ENCODE assay signal across 6 worm cellular contexts in the genomic region with DNA sequence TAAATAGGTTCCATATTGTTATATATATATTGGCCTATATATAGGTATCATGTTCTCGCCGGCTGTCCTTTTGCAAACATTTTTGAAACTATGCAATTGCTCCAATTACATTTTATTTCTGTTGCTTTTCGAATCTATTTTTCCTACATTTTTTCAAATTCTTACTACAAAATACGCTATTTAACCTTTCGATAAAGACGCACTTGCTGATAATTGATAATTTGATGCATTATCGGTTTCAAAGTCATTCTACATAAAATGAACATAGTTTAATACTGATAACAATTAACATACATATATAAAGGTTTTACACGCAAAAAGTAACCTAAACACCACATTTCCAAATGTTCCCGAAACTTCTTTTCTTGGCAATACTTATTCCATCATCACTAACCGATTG.
A peak's percentile ranks its signal among the peaks of the same experiment; 100 is the strongest.
TF ChIP-seq lines count a peak whose summit lies in the region.

A gene (plus strand): TSS at position 81 of the 400 bp plus-strand sequence.

TF ChIP-seq in whole organism, L1 larva, 84 proteins besides CTCF, POLR2A, EP300 and RAD21:
- TF ChIP-seq elt-2 (tag; optimal IDR thresholded peaks at IDR 0.05; lab: Kevin White, UChicago) (peak; percentile 54), tlp-1 (tag; optimal IDR thresholded peaks at IDR 0.05; lab: Kevin White, UChicago) (peak; percentile 14), nhr-20 (tag; optimal IDR thresholded peaks at IDR 0.05; lab: Kevin White, UChicago) (no peak)

TF ChIP-seq in whole organism, L2 larva, 48 proteins besides CTCF, POLR2A, EP300 and RAD21:
- TF ChIP-seq fos-1 (tag; optimal IDR thresholded peaks at IDR 0.05; lab: Kevin White, UChicago) (peak; percentile 72), lin-13 (GFP tag; optimal IDR thresholded peaks at IDR 0.05; lab: Kevin White, UChicago) (no peak)

TF ChIP-seq in whole organism, L3 larva, 47 proteins besides CTCF, POLR2A, EP300 and RAD21:
- TF ChIP-seq pqm-1 (tag; optimal IDR thresholded peaks at IDR 0.05; lab: Kevin White, UChicago) (peak; percentile 51), elt-2 (tag; optimal IDR thresholded peaks at IDR 0.05; lab: Kevin White, UChicago) (peak; percentile 50), ztf-4 (tag; optimal IDR thresholded peaks at IDR 0.05; lab: Kevin White, UChicago) (no peak)

TF ChIP-seq in whole organism, L4 larva, 104 proteins besides CTCF, POLR2A, EP300 and RAD21:
- TF ChIP-seq nhr-28 (tag; optimal IDR thresholded peaks at IDR 0.05; lab: Kevin White, UChicago) (peak; percentile 94), lir-3 (tag; optimal IDR thresholded peaks at IDR 0.05; lab: Kevin White, UChicago) (no peak), mep-1 (tag; optimal IDR thresholded peaks at IDR 0.05; lab: Kevin White, UChicago) (no peak), ceh-62 (tag; optimal IDR thresholded peaks at IDR 0.05; lab: Kevin White, UChicago) (no peak), unc-62 (GFP tag; optimal IDR thresholded peaks at IDR 0.05 in 1 of 2; lab: Kevin White, UChicago) (no peak), unc-62 (tag; optimal IDR thresholded peaks at IDR 0.05; lab: Kevin White, UChicago) (no peak), daf-12 (tag; optimal IDR thresholded peaks at IDR 0.05; lab: Kevin White, UChicago) (no peak), hlh-11 (tag; optimal IDR thresholded peaks at IDR 0.05; lab: Kevin White, UChicago) (no peak), daf-8 (GFP tag; IDR thresholded peaks at IDR 0.05; lab: Robert Waterston, UW) (no peak), nhr-42 (GFP tag; IDR thresholded peaks at IDR 0.05; lab: Robert Waterston, UW) (no peak), nhr-41 (GFP tag; IDR thresholded peaks at IDR 0.05; lab: Robert Waterston, UW) (no peak), ceh-44 (GFP tag; IDR thresholded peaks at IDR 0.05; lab: Robert Waterston, UW) (no peak), jun-1 (tag; optimal IDR thresholded peaks at IDR 0.05; lab: Kevin White, UChicago) (no peak), mes-2 (tag; optimal IDR thresholded peaks at IDR 0.05; lab: Kevin White, UChicago; ENCODE audit: poor library complexity, severe bottlenecking) (no peak), pqm-1 (tag; optimal IDR thresholded peaks at IDR 0.05; lab: Kevin White, UChicago) (peak; percentile 77), unc-130 (GFP tag; optimal IDR thresholded peaks at IDR 0.05; lab: Kevin White, UChicago) (no peak), ctbp-1 (GFP tag; IDR thresholded peaks at IDR 0.05; lab: Robert Waterston, UW) (no peak), R02D3.7 (tag; optimal IDR thresholded peaks at IDR 0.05; lab: Kevin White, UChicago) (no peak)

TF ChIP-seq in whole organism, late embryonic, 69 proteins besides CTCF, POLR2A, EP300 and RAD21:
- TF ChIP-seq dve-1 (tag; optimal IDR thresholded peaks at IDR 0.05; lab: Kevin White, UChicago) (no peak), pag-3 (tag; optimal IDR thresholded peaks at IDR 0.05; lab: Kevin White, UChicago; ENCODE audit: borderline replicate concordance) (no peak), elt-2 (tag; optimal IDR thresholded peaks at IDR 0.05; lab: Kevin White, UChicago) (peak; percentile 55)

TF ChIP-seq in whole organism, young adult, 124 proteins besides CTCF, POLR2A, EP300 and RAD21:
- TF ChIP-seq nhr-80 (tag; optimal IDR thresholded peaks at IDR 0.05; lab: Kevin White, UChicago) (peak; percentile 56), rpc-1 (optimal IDR thresholded peaks at IDR 0.05; lab: Kevin White, UChicago) (no peak), rpc-1 (tag; optimal IDR thresholded peaks at IDR 0.05; lab: Kevin White, UChicago) (no peak), nfyb-1 (GFP tag; IDR thresholded peaks at IDR 0.05; lab: Robert Waterston, UW) (no peak)
